Fruit fly (Drosophila melanogaster) whole organism, embryonic: ENCODE measurements around the gene Baldspot.

Source experiments
- CG10274 ChIP-seq: fragments of 200-800 bp; sonication (Bioruptor generic); optimal IDR thresholded peaks from 3 replicates; lab custom pipeline; 2017; ENCODE audit warnings: missing biosample characterization, mild to moderate bottlenecking, missing genetic modification characterization
- CG10979 ChIP-seq: fragments of 200-800 bp; sonication (Bioruptor generic); optimal IDR thresholded peaks from 2 replicates; lab custom pipeline; 2018; ENCODE audit warnings: missing biosample characterization, mild to moderate bottlenecking, missing genetic modification characterization, moderate library complexity
- CG12744 ChIP-seq: fragments of 200-800 bp; sonication (Bioruptor generic); optimal IDR thresholded peaks from 2 replicates; lab custom pipeline; 2016; ENCODE audit warnings: missing biosample characterization, missing genetic modification characterization
- CG16815 ChIP-seq: fragments of 200-800 bp; sonication (Bioruptor generic); optimal IDR thresholded peaks from 3 replicates; lab custom pipeline; 2017; ENCODE audit warnings: missing biosample characterization, mild to moderate bottlenecking, missing genetic modification characterization
- CG18262 ChIP-seq: fragments of 200-800 bp; optimal IDR thresholded peaks from 3 replicates; lab custom pipeline; 2019; ENCODE audit warnings: missing biosample characterization, mild to moderate bottlenecking, missing genetic modification characterization, moderate library complexity
- CG2199 ChIP-seq: fragments of 200-800 bp; sonication (Bioruptor generic); IDR thresholded peaks from 3 replicates; pipeline ENCODE4 v1.3.6; 2022; ENCODE audit warnings: missing biosample characterization, missing genetic modification characterization
- CG3163 ChIP-seq: fragments of 200-800 bp; sonication (Bioruptor generic); optimal IDR thresholded peaks from 3 replicates; lab custom pipeline; 2016; ENCODE audit warnings: missing biosample characterization, missing genetic modification characterization
- CG3281 ChIP-seq: fragments of 200-800 bp; sonication (Bioruptor generic); optimal IDR thresholded peaks from 3 replicates; lab custom pipeline; 2017; ENCODE audit warnings: missing biosample characterization, mild to moderate bottlenecking, missing genetic modification characterization
- CG5180 ChIP-seq: fragments of 200-800 bp; sonication (Bioruptor generic); optimal IDR thresholded peaks from 3 replicates; lab custom pipeline; 2017; ENCODE audit warnings: missing biosample characterization, missing genetic modification characterization, mild to moderate bottlenecking, moderate library complexity, missing genetic modification reagents
- CG5953 ChIP-seq: fragments of 200-800 bp; sonication (Bioruptor generic); IDR thresholded peaks from 2 replicates; pipeline ENCODE4 v1.3.6; 2022; ENCODE audit warnings: missing biosample characterization, missing genetic modification characterization
- CG6689 ChIP-seq: fragments of 200-800 bp; sonication (Bioruptor generic); IDR thresholded peaks from 2 replicates; pipeline ENCODE4 v1.3.6; 2022; ENCODE audit warnings: missing biosample characterization, missing genetic modification characterization
- CG7357 ChIP-seq: fragments of 200-800 bp; sonication (Bioruptor generic); IDR thresholded peaks from 3 replicates; pipeline ENCODE4 v1.3.6; 2022; ENCODE audit warnings: missing biosample characterization, missing genetic modification characterization
- CG7839 ChIP-seq: fragments of 200-800 bp; sonication (Bioruptor generic); optimal IDR thresholded peaks from 3 replicates; lab custom pipeline; 2018; ENCODE audit warnings: missing biosample characterization, mild to moderate bottlenecking, missing genetic modification characterization, moderate library complexity
- CG9215 ChIP-seq: fragments of 200-800 bp; sonication (Bioruptor generic); IDR thresholded peaks from 2 replicates; pipeline ENCODE4 v1.3.6; 2022; ENCODE audit warnings: missing biosample characterization, missing genetic modification characterization
- Chrac-16 ChIP-seq: fragments of 200-800 bp; sonication (Bioruptor generic); optimal IDR thresholded peaks from 3 replicates; lab custom pipeline; 2016; ENCODE audit warnings: missing biosample characterization, missing genetic modification characterization
- Dad ChIP-seq: fragments of 200-800 bp; sonication (Bioruptor generic); optimal IDR thresholded peaks from 3 replicates; lab custom pipeline; 2016; ENCODE audit warnings: missing biosample characterization, missing genetic modification characterization
- Fer3 ChIP-seq: fragments of 200-800 bp; sonication (Bioruptor generic); optimal IDR thresholded peaks from 2 replicates; lab custom pipeline; 2018; ENCODE audit warnings: missing biosample characterization, mild to moderate bottlenecking, missing genetic modification characterization, moderate library complexity
- Gsc ChIP-seq: fragments of 200-800 bp; sonication (Bioruptor generic); IDR thresholded peaks from 2 replicates; pipeline ENCODE4 v1.3.6; 2022; ENCODE audit warnings: missing biosample characterization, missing genetic modification characterization
- Gug ChIP-seq: fragments of 200-800 bp; sonication (Bioruptor generic); IDR thresholded peaks from 4 replicates; pipeline ENCODE4 v1.3.6; 2022; ENCODE audit warnings: missing biosample characterization, missing genetic modification characterization
- Hand ChIP-seq: fragments of 200-800 bp; sonication (Bioruptor generic); optimal IDR thresholded peaks from 2 replicates; lab custom pipeline; 2017; ENCODE audit warnings: mild to moderate bottlenecking, missing biosample characterization, missing genetic modification reagents, missing genetic modification characterization
- Med ChIP-seq: fragments of 200-800 bp; sonication (Bioruptor generic); peaks from one replicate; lab custom pipeline; 2016; ENCODE audit warnings: missing biosample characterization, missing genetic modification characterization, mild to moderate bottlenecking, inconsistent platforms, moderate library complexity
- Pdp1 ChIP-seq, 2 experiments: fragments of 200-800 bp; sonication (Bioruptor generic); optimal IDR thresholded peaks; 3 replicates each; lab custom pipeline; 2016; ENCODE audit warnings: missing biosample characterization in 2 of 2, missing genetic modification characterization in 2 of 2, mild to moderate bottlenecking in 1 of 2, moderate library complexity in 1 of 2
- Ravus ChIP-seq: fragments of 200-800 bp; sonication (Bioruptor generic); IDR thresholded peaks from 2 replicates; pipeline ENCODE4 v1.3.6; 2022; ENCODE audit warnings: missing biosample characterization, missing genetic modification characterization
- Sox100B ChIP-seq: fragments of 200-800 bp; sonication (Bioruptor generic); optimal IDR thresholded peaks from 3 replicates; lab custom pipeline; 2018; ENCODE audit warnings: missing biosample characterization, mild to moderate bottlenecking, missing genetic modification characterization
- Sox102F ChIP-seq: fragments of 200-800 bp; sonication (Bioruptor generic); optimal IDR thresholded peaks from 2 replicates; lab custom pipeline; 2018; ENCODE audit warnings: missing biosample characterization, mild to moderate bottlenecking, missing genetic modification characterization, moderate library complexity
- Xbp1 ChIP-seq: fragments of 200-800 bp; sonication (Bioruptor generic); optimal IDR thresholded peaks from 3 replicates; lab custom pipeline; 2016; ENCODE audit warnings: missing biosample characterization, mild to moderate bottlenecking, missing genetic modification characterization
- abd-A ChIP-seq: fragments of 200-800 bp; sonication (Bioruptor generic); optimal IDR thresholded peaks from 3 replicates; lab custom pipeline; 2019; ENCODE audit warnings: missing biosample characterization, mild to moderate bottlenecking, missing genetic modification characterization, moderate library complexity
- ac ChIP-seq: fragments of 200-800 bp; sonication (Bioruptor generic); optimal IDR thresholded peaks from 3 replicates; lab custom pipeline; 2017; ENCODE audit warnings: missing biosample characterization, mild to moderate bottlenecking, missing genetic modification characterization
- caup ChIP-seq: fragments of 200-800 bp; sonication (Bioruptor generic); optimal IDR thresholded peaks from 3 replicates; lab custom pipeline; 2017; ENCODE audit warnings: missing biosample characterization, mild to moderate bottlenecking, missing genetic modification characterization, moderate library complexity; ENCODE audit not compliant: severe bottlenecking
- chinmo ChIP-seq: fragments of 200-800 bp; sonication (Bioruptor generic); IDR thresholded peaks from 4 replicates; pipeline ENCODE4 v1.3.6; 2022; ENCODE audit warnings: missing biosample characterization, missing genetic modification characterization; ENCODE audit not compliant: partially characterized antibody
- da ChIP-seq: fragments of 200-800 bp; sonication (Bioruptor generic); optimal IDR thresholded peaks from 2 replicates; lab custom pipeline; 2016; ENCODE audit warnings: missing biosample characterization, missing genetic modification characterization
- dpn ChIP-seq, 2 experiments: fragments of 200-800 bp; sonication (Bioruptor generic); optimal IDR thresholded peaks; 3 replicates each; lab custom pipeline; 2016; ENCODE audit warnings: missing biosample characterization in 2 of 2, missing genetic modification characterization in 2 of 2
- emc ChIP-seq: fragments of 200-800 bp; sonication (Bioruptor generic); optimal IDR thresholded peaks from 2 replicates; lab custom pipeline; 2016; ENCODE audit warnings: missing biosample characterization, missing genetic modification characterization
- fd102C ChIP-seq: fragments of 200-800 bp; sonication (Bioruptor generic); optimal IDR thresholded peaks from 2 replicates; lab custom pipeline; 2018; ENCODE audit warnings: missing biosample characterization, mild to moderate bottlenecking, missing genetic modification characterization, moderate library complexity
- gcm ChIP-seq: fragments of 200-800 bp; sonication (Bioruptor generic); optimal IDR thresholded peaks from 2 replicates; lab custom pipeline; 2019; ENCODE audit warnings: missing biosample characterization, mild to moderate bottlenecking, missing genetic modification characterization, moderate library complexity
- ranshi ChIP-seq: fragments of 200-800 bp; sonication (Bioruptor generic); IDR thresholded peaks from 2 replicates; pipeline ENCODE4 v1.3.6; 2022; ENCODE audit warnings: missing biosample characterization, missing genetic modification characterization
- sd ChIP-seq: fragments of 200-800 bp; sonication (Bioruptor generic); optimal IDR thresholded peaks from 3 replicates; lab custom pipeline; 2018; ENCODE audit warnings: missing biosample characterization, mild to moderate bottlenecking, missing genetic modification characterization, moderate library complexity
- slp2 ChIP-seq: fragments of 200-800 bp; sonication (Bioruptor generic); optimal IDR thresholded peaks from 2 replicates; lab custom pipeline; 2016; ENCODE audit warnings: missing biosample characterization, missing genetic modification characterization
- sqz ChIP-seq: fragments of 200-800 bp; sonication (Bioruptor generic); optimal IDR thresholded peaks from 3 replicates; lab custom pipeline; 2018; ENCODE audit warnings: missing biosample characterization, mild to moderate bottlenecking, missing genetic modification characterization
- ssp ChIP-seq: fragments of 200-800 bp; sonication (Bioruptor generic); IDR thresholded peaks from 2 replicates; pipeline ENCODE4 v1.3.6; 2022; ENCODE audit warnings: missing biosample characterization, missing genetic modification characterization
- stc ChIP-seq: fragments of 200-800 bp; sonication (Bioruptor generic); IDR thresholded peaks from 2 replicates; pipeline ENCODE4 v1.3.6; 2022; ENCODE audit warnings: missing biosample characterization, missing genetic modification characterization
- stwl ChIP-seq: fragments of 200-800 bp; sonication (Bioruptor generic); optimal IDR thresholded peaks from 3 replicates; lab custom pipeline; 2018; ENCODE audit warnings: missing biosample characterization, mild to moderate bottlenecking, missing genetic modification characterization, moderate library complexity
- tio ChIP-seq: fragments of 200-800 bp; sonication (Bioruptor generic); optimal IDR thresholded peaks from 2 replicates; lab custom pipeline; 2017; ENCODE audit warnings: missing biosample characterization, missing genetic modification characterization, inconsistent platforms
- trh ChIP-seq: fragments of 200-800 bp; sonication (Bioruptor generic); optimal IDR thresholded peaks from 2 replicates; lab custom pipeline; 2016; ENCODE audit warnings: missing biosample characterization, missing genetic modification characterization
- tx ChIP-seq: fragments of 200-800 bp; sonication (Bioruptor generic); optimal IDR thresholded peaks from 2 replicates; lab custom pipeline; 2016; ENCODE audit warnings: missing biosample characterization, missing genetic modification characterization

The Baldspot gene

DNA sequence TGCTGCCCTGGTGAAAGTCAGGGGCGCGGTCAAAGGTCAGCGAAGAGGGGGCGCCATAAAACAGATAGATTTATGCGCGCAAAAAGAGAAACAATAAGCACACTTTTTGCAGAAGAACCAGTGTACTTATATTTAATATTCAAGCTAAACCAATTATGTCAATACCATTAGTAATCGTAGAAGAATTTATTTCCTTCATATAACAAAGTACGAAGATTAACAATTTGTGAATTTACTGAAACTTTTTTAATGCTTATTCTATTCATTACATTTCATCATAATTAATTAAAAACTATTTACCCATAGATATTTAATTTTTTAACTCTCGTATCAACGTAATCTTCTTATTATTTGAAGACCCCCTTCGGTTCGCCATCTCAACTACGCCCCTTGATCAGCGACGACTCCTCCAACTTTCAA is 19.3 kb downstream of the Baldspot start (continued):
- TF ChIP-seq Fer3 (tag; lab: Kevin White, UChicago) (no peak), caup (GFP tag; lab: Kevin White, UChicago) (no peak), slp2 (GFP tag; lab: Kevin White, UChicago) (peak; percentile 5), tx (GFP tag; lab: Kevin White, UChicago) (no peak), Hand (no peak), chinmo (GFP tag; lab: Robert Waterston, UW) (no peak), fd102C (no peak), trh (GFP tag; lab: Kevin White, UChicago) (no peak), CG5953 (GFP tag; lab: Robert Waterston, UW) (no peak), CG12744 (no peak), CG16815 (GFP tag; lab: Kevin White, UChicago) (peak; percentile 54), Gsc (no peak), sqz (GFP tag; lab: Kevin White, UChicago) (no peak), CG18262 (peak; percentile 92), CG5180 (GFP tag; lab: Kevin White, UChicago) (peak; percentile 57), Gug (peak; percentile 40; the same call in 2 of the 4 replicates), Sox100B (peak; percentile 87), dpn (GFP tag; optimal IDR thresholded peaks at IDR 0.05; lab: Kevin White, UChicago) (peak in 1 of 2 experiments; percentile 42), Chrac-16 (GFP tag; lab: Kevin White, UChicago) (peak; percentile 42), CG7357 (GFP tag; lab: Robert Waterston, UW) (peak; percentile 39; the same call in 1 of the 3 replicates), CG10979 (tag; lab: Kevin White, UChicago) (peak; percentile 86), gcm (GFP tag; lab: Kevin White, UChicago) (peak; percentile 4), emc (GFP tag; lab: Kevin White, UChicago) (no peak), Sox102F (GFP tag; lab: Kevin White, UChicago) (peak; percentile 82), CG10274 (GFP tag; lab: Kevin White, UChicago) (no peak), CG9215 (GFP tag; lab: Robert Waterston, UW) (no peak), Ravus (GFP tag; lab: Robert Waterston, UW) (no peak), Dad (GFP tag; lab: Kevin White, UChicago) (no peak), Xbp1 (GFP tag; lab: Kevin White, UChicago) (peak; percentile 63), ac (GFP tag; lab: Kevin White, UChicago) (no peak), CG6689 (GFP tag; lab: Robert Waterston, UW) (peak; percentile 52), stc (GFP tag; lab: Robert Waterston, UW) (no peak), ranshi (peak; percentile 42; the same call in 1 of the 2 replicates), CG3163 (no peak), ssp (GFP tag; lab: Robert Waterston, UW) (peak; percentile 44), da (GFP tag; lab: Kevin White, UChicago) (no peak)

DNA sequence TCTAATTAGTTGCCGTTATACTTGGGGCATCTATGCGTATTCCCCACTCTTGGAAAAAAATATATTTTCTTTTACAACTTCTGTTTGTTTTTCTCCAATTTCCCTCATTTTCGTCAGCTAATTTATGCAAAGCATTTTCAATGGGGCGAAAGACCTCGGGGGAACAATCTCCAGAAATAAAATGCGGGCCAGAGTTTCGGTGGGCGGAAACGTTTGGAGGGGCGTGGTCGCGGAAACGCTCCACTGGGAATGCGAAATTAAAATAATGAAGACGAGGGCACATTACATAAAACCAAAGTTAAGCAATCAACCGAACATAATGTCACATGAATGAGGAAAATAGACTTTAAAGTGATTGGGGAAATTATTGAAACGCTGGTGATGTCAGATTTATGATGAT is 20.3 kb downstream of the Baldspot start:
- no peak for TF ChIP-seq CG3281 (GFP tag; lab: Kevin White, UChicago)
- TF ChIP-seq abd-A, result peak; percentile 51
- TF ChIP-seq CG7839 (tag; lab: Kevin White, UChicago), result no peak
- TF ChIP-seq tio (GFP tag; lab: Kevin White, UChicago), result no peak
- 0 out of 3 replicates have a peak, but pooled peaks have one; percentile 14 for TF ChIP-seq CG2199 (GFP tag; lab: Robert Waterston, UW)
- TF ChIP-seq stwl, result no peak
- peak; percentile 52 for TF ChIP-seq gcm (GFP tag; lab: Kevin White, UChicago)
- TF ChIP-seq Pdp1 (GFP tag; optimal IDR thresholded peaks at IDR 0.05; lab: Kevin White, UChicago), result peak in 1 of 2 experiments; percentile 20
- peak; percentile 31 for TF ChIP-seq Med (GFP tag; lab: Kevin White, UChicago)
- no peak for TF ChIP-seq CG9215 (GFP tag; lab: Robert Waterston, UW)
- peak; percentile 27 for TF ChIP-seq sd (tag; lab: Kevin White, UChicago)
